Worm (Caenorhabditis elegans) whole organism, mixed stage, embryonic: Measurements from ENCODE around the gene C02F5.14.

ENCODE experiments used
- drap-1 ChIP-seq: fragments of 200-800 bp; sonication (Bioruptor generic); optimal IDR thresholded peaks from 3 replicates; lab custom pipeline; 2018; ENCODE audit warnings: mild to moderate bottlenecking, missing genetic modification characterization, missing compliant biosample characterization
- lin-13 ChIP-seq: fragments of 150-350 bp; optimal IDR thresholded peaks from 2 replicates; lab custom pipeline; 2014; ENCODE audit warnings: missing biosample characterization, missing genetic modification characterization
- lsy-2 ChIP-seq: fragments of 150-350 bp; optimal IDR thresholded peaks from 2 replicates; lab custom pipeline; 2014; ENCODE audit warnings: missing biosample characterization, missing genetic modification characterization
- mab-5 ChIP-seq: fragments of 150-350 bp; optimal IDR thresholded peaks from 2 replicates; lab custom pipeline; 2014; ENCODE audit warnings: missing biosample characterization, missing genetic modification characterization
- nhr-237 ChIP-seq: fragments of 150-350 bp; optimal IDR thresholded peaks from 2 replicates; lab custom pipeline; 2014; ENCODE audit warnings: missing biosample characterization, missing genetic modification characterization
- pha-4 ChIP-seq: fragments of 150-350 bp; optimal IDR thresholded peaks from 2 replicates; lab custom pipeline; 2018; ENCODE audit warnings: missing biosample characterization, missing genetic modification reagents, missing genetic modification characterization
- snpc-4 ChIP-seq: fragments of 150-350 bp; optimal IDR thresholded peaks from 2 replicates; lab custom pipeline; 2014; ENCODE audit warnings: missing biosample characterization, missing genetic modification characterization
- unc-62 ChIP-seq: fragments of 150-350 bp; optimal IDR thresholded peaks from 2 replicates; lab custom pipeline; 2014; ENCODE audit warnings: missing biosample characterization, missing genetic modification reagents, missing genetic modification characterization
- ztf-11 ChIP-seq: fragments of 150-350 bp; optimal IDR thresholded peaks from 2 replicates; lab custom pipeline; 2014; ENCODE audit warnings: missing biosample characterization, missing genetic modification characterization

DNA sequence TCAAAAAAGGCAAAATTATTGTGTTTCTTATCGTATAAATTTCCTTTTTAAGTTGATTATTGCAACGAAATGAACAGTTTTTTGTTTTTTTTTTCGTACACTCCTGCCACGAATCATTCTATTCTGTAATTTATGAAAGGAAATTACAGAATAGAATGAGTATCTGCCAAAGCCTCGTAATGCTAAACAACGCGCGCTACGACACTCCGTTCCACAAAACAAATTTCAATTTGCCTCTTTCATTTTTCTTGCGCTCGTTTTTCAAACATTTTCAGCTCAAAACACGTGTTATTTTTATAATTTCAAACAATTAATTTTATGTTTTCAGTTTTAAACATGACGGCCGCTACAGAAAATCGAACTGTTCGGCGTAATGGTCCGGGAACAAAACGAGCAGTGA is 10.5 kb downstream of the C02F5.14 start, which contains the start of gene mob-4:
- TF ChIP-seq drap-1 (GFP tag; lab: Kevin White, UChicago) (no peak), mab-5 (tag; lab: Kevin White, UChicago) (no peak), lin-13 (tag; lab: Kevin White, UChicago) (no peak), nhr-237 (tag; lab: Kevin White, UChicago) (no peak), unc-62 (GFP tag; lab: Kevin White, UChicago) (no peak), pha-4 (tag; lab: Kevin White, UChicago) (no peak), snpc-4 (tag; lab: Kevin White, UChicago) (no peak), lsy-2 (tag; lab: Kevin White, UChicago) (no peak), ztf-11 (no peak)
